Fruit fly (Drosophila melanogaster) whole organism, prepupa: Measurements from ENCODE around the gene eIF3d2.

Source experiments
- CG11294 ChIP-seq: fragments of 200-800 bp; sonication (Bioruptor generic); IDR thresholded peaks from 2 replicates; pipeline ENCODE4 v1.3.6; 2022; ENCODE audit warnings: missing biosample characterization, missing genetic modification characterization
- CG11902 ChIP-seq: fragments of 200-800 bp; sonication (Bioruptor generic); optimal IDR thresholded peaks from 3 replicates; lab custom pipeline; 2016; ENCODE audit warnings: missing biosample characterization, missing genetic modification characterization
- CG16779 ChIP-seq: fragments of 200-800 bp; sonication (Bioruptor generic); optimal IDR thresholded peaks from 3 replicates; lab custom pipeline; 2017; ENCODE audit warnings: missing biosample characterization, mild to moderate bottlenecking, missing genetic modification characterization
- CG6276 ChIP-seq: fragments of 200-800 bp; sonication (Bioruptor generic); optimal IDR thresholded peaks from 2 replicates; lab custom pipeline; 2017; ENCODE audit warnings: missing biosample characterization, mild to moderate bottlenecking, missing genetic modification characterization
- CG8632 ChIP-seq: fragments of 200-800 bp; sonication (Bioruptor generic); optimal IDR thresholded peaks from 3 replicates; lab custom pipeline; 2016; ENCODE audit warnings: missing biosample characterization, missing genetic modification characterization
- Eip75B ChIP-seq: fragments of 200-800 bp; sonication (Bioruptor generic); optimal IDR thresholded peaks from 3 replicates; lab custom pipeline; 2016; ENCODE audit warnings: missing biosample characterization, missing genetic modification characterization
- Ets96B ChIP-seq: fragments of 200-800 bp; optimal IDR thresholded peaks from 2 replicates; lab custom pipeline; 2019; ENCODE audit warnings: missing biosample characterization, mild to moderate bottlenecking, missing genetic modification characterization, moderate library complexity
- Gug ChIP-seq: fragments of 200-800 bp; sonication (Bioruptor generic); IDR thresholded peaks from 2 replicates; pipeline ENCODE4 v1.3.6; 2022; ENCODE audit warnings: missing biosample characterization, missing genetic modification characterization
- Hr39 ChIP-seq: fragments of 200-800 bp; sonication (Bioruptor generic); optimal IDR thresholded peaks from 2 replicates; lab custom pipeline; 2016; ENCODE audit warnings: missing biosample characterization, missing genetic modification characterization
- achi ChIP-seq: fragments of 200-800 bp; sonication (Bioruptor generic); optimal IDR thresholded peaks from 3 replicates; lab custom pipeline; 2016; ENCODE audit warnings: missing biosample characterization, missing genetic modification characterization
- cyc ChIP-seq: fragments of 200-800 bp; sonication (Bioruptor generic); optimal IDR thresholded peaks from 3 replicates; lab custom pipeline; 2016; ENCODE audit warnings: missing biosample characterization, missing genetic modification characterization
- dsx ChIP-seq: fragments of 200-800 bp; optimal IDR thresholded peaks from 3 replicates; lab custom pipeline; 2019; ENCODE audit warnings: missing biosample characterization, mild to moderate bottlenecking, missing genetic modification characterization, moderate library complexity; ENCODE audit not compliant: poor library complexity, severe bottlenecking
- lz ChIP-seq: fragments of 200-800 bp; sonication (Bioruptor generic); optimal IDR thresholded peaks from 3 replicates; lab custom pipeline; 2016; ENCODE audit warnings: missing biosample characterization, missing genetic modification characterization

- TF ChIP-seq Hr39 (GFP tag; lab: Kevin White, UChicago) (no peak), CG11294 (GFP tag; lab: Robert Waterston, UW) (no peak), Eip75B (GFP tag; lab: Kevin White, UChicago) (no peak), Gug (GFP tag; lab: Robert Waterston, UW) (no peak), cyc (GFP tag; lab: Kevin White, UChicago) (no peak), CG11902 (GFP tag; lab: Kevin White, UChicago) (no peak), achi (GFP tag; lab: Kevin White, UChicago) (no peak), dsx (no peak), CG16779 (tag; lab: Kevin White, UChicago) (no peak), CG8632 (no peak), CG6276 (GFP tag; lab: Kevin White, UChicago) (no peak), Ets96B (tag; lab: Kevin White, UChicago) (no peak), lz (no peak)
Observed at dm6 chr3R:12239166-12239565, 44.4 kb upstream of the eIF3d2 start, which contains the start of gene Cyp313a3.
